Fruit fly (Drosophila melanogaster) whole organism, embryonic: ENCODE measurements around the gene Glut4EF.

Experiments used
- Adf1 ChIP-seq: fragments of 200-800 bp; sonication (Bioruptor generic); IDR thresholded peaks from 2 replicates; pipeline ENCODE4 v1.3.6; 2022; ENCODE audit warnings: missing biosample characterization, missing genetic modification characterization
- Antp ChIP-seq: fragments of 200-800 bp; sonication (Bioruptor generic); optimal IDR thresholded peaks from 3 replicates; lab custom pipeline; 2016; ENCODE audit warnings: missing biosample characterization, missing genetic modification characterization
- CG10147 ChIP-seq: fragments of 200-800 bp; sonication (Bioruptor generic); optimal IDR thresholded peaks from 2 replicates; lab custom pipeline; 2019; ENCODE audit warnings: missing biosample characterization, mild to moderate bottlenecking, missing genetic modification characterization, moderate library complexity
- CG10565 ChIP-seq: fragments of 200-800 bp; sonication (Bioruptor generic); optimal IDR thresholded peaks from 3 replicates; lab custom pipeline; 2016; ENCODE audit warnings: missing biosample characterization, mild to moderate bottlenecking, missing genetic modification characterization
- CG11093 ChIP-seq: fragments of 200-800 bp; sonication (Bioruptor generic); IDR thresholded peaks from 3 replicates; pipeline ENCODE4 v1.3.6; 2022; ENCODE audit warnings: missing biosample characterization, missing genetic modification characterization
- CG11504 ChIP-seq: fragments of 200-800 bp; sonication (Bioruptor generic); optimal IDR thresholded peaks from 3 replicates; lab custom pipeline; 2019; ENCODE audit warnings: missing biosample characterization, mild to moderate bottlenecking, missing genetic modification characterization, moderate library complexity
- CG13123 ChIP-seq: fragments of 200-800 bp; sonication (Bioruptor generic); optimal IDR thresholded peaks from 2 replicates; lab custom pipeline; 2016; ENCODE audit warnings: missing biosample characterization, missing genetic modification characterization
- CG13624 ChIP-seq: fragments of 200-800 bp; sonication (Bioruptor generic); optimal IDR thresholded peaks from 2 replicates; lab custom pipeline; 2016; ENCODE audit warnings: missing biosample characterization, missing genetic modification characterization
- CG15696 ChIP-seq: fragments of 200-800 bp; sonication (Bioruptor generic); optimal IDR thresholded peaks from 2 replicates; lab custom pipeline; 2019; ENCODE audit warnings: missing biosample characterization, mild to moderate bottlenecking, missing genetic modification characterization, moderate library complexity
- CG16815 ChIP-seq: fragments of 200-800 bp; sonication (Bioruptor generic); optimal IDR thresholded peaks from 3 replicates; lab custom pipeline; 2017; ENCODE audit warnings: missing biosample characterization, mild to moderate bottlenecking, missing genetic modification characterization
- CG18764 ChIP-seq: fragments of 200-800 bp; sonication (Bioruptor generic); optimal IDR thresholded peaks from 3 replicates; lab custom pipeline; 2016; ENCODE audit warnings: missing biosample characterization, missing genetic modification characterization
- CG32767 ChIP-seq: fragments of 200-800 bp; sonication (Bioruptor generic); IDR thresholded peaks from 2 replicates; pipeline ENCODE4 v1.3.6; 2022; ENCODE audit warnings: missing biosample characterization, missing genetic modification characterization
- CG32772 ChIP-seq: fragments of 200-800 bp; sonication (Bioruptor generic); IDR thresholded peaks from 2 replicates; pipeline ENCODE4 v1.3.6; 2022; ENCODE audit warnings: missing biosample characterization, missing genetic modification characterization
- CG33557 ChIP-seq: fragments of 200-800 bp; sonication (Bioruptor generic); optimal IDR thresholded peaks from 2 replicates; lab custom pipeline; 2019; ENCODE audit warnings: missing biosample characterization, mild to moderate bottlenecking, missing genetic modification characterization, moderate library complexity
- CG34422 ChIP-seq: fragments of 200-800 bp; sonication (Bioruptor generic); IDR thresholded peaks from 3 replicates; pipeline ENCODE4 v1.3.6; 2022; ENCODE audit warnings: missing biosample characterization, missing genetic modification characterization
- CG3995 ChIP-seq: fragments of 200-800 bp; sonication (Bioruptor generic); optimal IDR thresholded peaks from 3 replicates; lab custom pipeline; 2016; ENCODE audit warnings: missing biosample characterization, missing genetic modification characterization
- CG4617 ChIP-seq: fragments of 200-800 bp; sonication (Bioruptor generic); optimal IDR thresholded peaks from 3 replicates; lab custom pipeline; 2016; ENCODE audit warnings: missing biosample characterization, missing genetic modification characterization, borderline replicate concordance
- CG4854 ChIP-seq: fragments of 200-800 bp; sonication (Bioruptor generic); optimal IDR thresholded peaks from 2 replicates; lab custom pipeline; 2016; ENCODE audit warnings: missing biosample characterization, missing genetic modification characterization, inconsistent platforms
- CG5245 ChIP-seq: fragments of 200-800 bp; sonication (Bioruptor generic); optimal IDR thresholded peaks from 3 replicates; lab custom pipeline; 2016; ENCODE audit warnings: missing biosample characterization, missing genetic modification characterization
- CG6791 ChIP-seq: fragments of 200-800 bp; sonication (Bioruptor generic); IDR thresholded peaks from 3 replicates; pipeline ENCODE4 v1.3.6; 2022; ENCODE audit warnings: missing biosample characterization, missing genetic modification characterization; ENCODE audit not compliant: partially characterized antibody
- CG7271 ChIP-seq: fragments of 200-800 bp; sonication (Bioruptor generic); optimal IDR thresholded peaks from 2 replicates; lab custom pipeline; 2018; ENCODE audit warnings: missing biosample characterization, mild to moderate bottlenecking, missing genetic modification characterization, moderate library complexity
- CG7963 ChIP-seq: fragments of 200-800 bp; sonication (Bioruptor generic); IDR thresholded peaks from 3 replicates; pipeline ENCODE4 v1.3.6; 2022; ENCODE audit warnings: missing biosample characterization, missing genetic modification characterization; ENCODE audit not compliant: partially characterized antibody
- CG9797 ChIP-seq: fragments of 200-800 bp; sonication (Bioruptor generic); optimal IDR thresholded peaks from 3 replicates; lab custom pipeline; 2018; ENCODE audit warnings: missing biosample characterization, mild to moderate bottlenecking, missing genetic modification characterization
- CkIIα-i1 ChIP-seq: fragments of 200-800 bp; sonication (Bioruptor generic); IDR thresholded peaks from 2 replicates; pipeline ENCODE4 v1.3.6; 2022; ENCODE audit warnings: missing biosample characterization, missing genetic modification characterization
- Deaf1 ChIP-seq: fragments of 200-800 bp; optimal IDR thresholded peaks from 3 replicates; lab custom pipeline; 2019; ENCODE audit warnings: missing biosample characterization, mild to moderate bottlenecking, missing genetic modification characterization, moderate library complexity
- Dll ChIP-seq: fragments of 200-800 bp; sonication (Bioruptor generic); IDR thresholded peaks from 4 replicates; pipeline ENCODE4 v1.3.6; 2022; ENCODE audit warnings: missing biosample characterization, missing genetic modification characterization; ENCODE audit not compliant: partially characterized antibody
- E2f1 ChIP-seq: fragments of 200-800 bp; sonication (Bioruptor generic); IDR thresholded peaks from 2 replicates; pipeline ENCODE4 v1.3.6; 2022; ENCODE audit warnings: missing biosample characterization, missing genetic modification characterization
- ERR ChIP-seq: fragments of 200-800 bp; sonication (Bioruptor generic); optimal IDR thresholded peaks from 2 replicates; lab custom pipeline; 2016; ENCODE audit warnings: missing biosample characterization, missing genetic modification characterization
- Elba2 ChIP-seq: fragments of 200-800 bp; sonication (Bioruptor generic); optimal IDR thresholded peaks from 3 replicates; lab custom pipeline; 2016; ENCODE audit warnings: missing biosample characterization, missing genetic modification characterization
- Ets65A ChIP-seq: fragments of 200-800 bp; sonication (Bioruptor generic); peaks from one replicate; lab custom pipeline; 2016; ENCODE audit warnings: missing biosample characterization, missing genetic modification characterization
- H2.0 ChIP-seq: fragments of 200-800 bp; sonication (Bioruptor generic); IDR thresholded peaks from 2 replicates; pipeline ENCODE4 v1.3.6; 2022; ENCODE audit warnings: missing biosample characterization, missing genetic modification characterization
- HHEX ChIP-seq: fragments of 200-800 bp; sonication (Bioruptor generic); optimal IDR thresholded peaks from 3 replicates; lab custom pipeline; 2017; ENCODE audit warnings: missing biosample characterization, mild to moderate bottlenecking, missing genetic modification characterization, missing genetic modification reagents
- Hand ChIP-seq: fragments of 200-800 bp; sonication (Bioruptor generic); optimal IDR thresholded peaks from 2 replicates; lab custom pipeline; 2017; ENCODE audit warnings: mild to moderate bottlenecking, missing biosample characterization, missing genetic modification reagents, missing genetic modification characterization
- Hmr ChIP-seq: fragments of 200-800 bp; sonication (Bioruptor generic); optimal IDR thresholded peaks from 3 replicates; lab custom pipeline; 2017; ENCODE audit warnings: mild to moderate bottlenecking, missing biosample characterization, missing genetic modification reagents, missing genetic modification characterization
- MESR4 ChIP-seq: fragments of 200-800 bp; sonication (Bioruptor generic); optimal IDR thresholded peaks from 2 replicates; lab custom pipeline; 2018; ENCODE audit warnings: missing biosample characterization, mild to moderate bottlenecking, missing genetic modification characterization, moderate library complexity
- Neu2 ChIP-seq: fragments of 200-800 bp; sonication (Bioruptor generic); optimal IDR thresholded peaks from 3 replicates; lab custom pipeline; 2016; ENCODE audit warnings: missing biosample characterization, missing genetic modification characterization, borderline replicate concordance
- Nf-YB ChIP-seq: fragments of 200-800 bp; sonication (Bioruptor generic); optimal IDR thresholded peaks from 3 replicates; lab custom pipeline; 2019; ENCODE audit warnings: missing biosample characterization, mild to moderate bottlenecking, missing genetic modification characterization, moderate library complexity
- Pdp1 ChIP-seq, 2 experiments: fragments of 200-800 bp; sonication (Bioruptor generic); optimal IDR thresholded peaks; 3 replicates each; lab custom pipeline; 2016; ENCODE audit warnings: missing biosample characterization in 2 of 2, missing genetic modification characterization in 2 of 2, mild to moderate bottlenecking in 1 of 2, moderate library complexity in 1 of 2
- Trl ChIP-seq, 3 experiments: fragments of >200 bp in 2 of 3; fragments of 200-800 bp in 1 of 3; sonication (Bioruptor generic) in 1 of 3; optimal IDR thresholded peaks; 2 replicates in 1 of 3; 3 replicates in 2 of 3; lab custom pipeline; 2016 to 2017; ENCODE audit warnings: missing biosample characterization in 1 of 3, missing genetic modification characterization in 1 of 3
- Xbp1 ChIP-seq: fragments of 200-800 bp; sonication (Bioruptor generic); optimal IDR thresholded peaks from 3 replicates; lab custom pipeline; 2016; ENCODE audit warnings: missing biosample characterization, mild to moderate bottlenecking, missing genetic modification characterization
- amos ChIP-seq: fragments of 200-800 bp; sonication (Bioruptor generic); IDR thresholded peaks from 2 replicates; pipeline ENCODE4 v1.3.6; 2022; ENCODE audit warnings: missing biosample characterization, missing genetic modification characterization; ENCODE audit not compliant: partially characterized antibody
- ash1 ChIP-seq: fragments of 200-800 bp; sonication (Bioruptor generic); optimal IDR thresholded peaks from 2 replicates; lab custom pipeline; 2018; ENCODE audit warnings: missing biosample characterization, mild to moderate bottlenecking, missing genetic modification characterization
- cad ChIP-seq: fragments of >200 bp; optimal IDR thresholded peaks from 2 replicates; lab custom pipeline; 2017; ENCODE audit warnings: missing biosample characterization, missing genetic modification characterization
- gt ChIP-seq: fragments of 200-800 bp; sonication (Bioruptor generic); IDR thresholded peaks from 2 replicates; pipeline ENCODE4 v1.3.6; 2022; ENCODE audit warnings: missing biosample characterization, missing genetic modification characterization
- kay ChIP-seq: fragments of 200-800 bp; sonication (Bioruptor generic); optimal IDR thresholded peaks from 2 replicates; lab custom pipeline; 2016; ENCODE audit warnings: missing biosample characterization, missing genetic modification characterization
- kni ChIP-seq: fragments of 200-800 bp; sonication (Bioruptor generic); optimal IDR thresholded peaks from 3 replicates; lab custom pipeline; 2017; ENCODE audit warnings: mild to moderate bottlenecking, missing biosample characterization, missing genetic modification reagents, missing genetic modification characterization
- stc ChIP-seq: fragments of 200-800 bp; sonication (Bioruptor generic); IDR thresholded peaks from 2 replicates; pipeline ENCODE4 v1.3.6; 2022; ENCODE audit warnings: missing biosample characterization, missing genetic modification characterization
- tio ChIP-seq: fragments of 200-800 bp; sonication (Bioruptor generic); optimal IDR thresholded peaks from 2 replicates; lab custom pipeline; 2017; ENCODE audit warnings: missing biosample characterization, missing genetic modification characterization, inconsistent platforms
- unpg ChIP-seq: fragments of 200-800 bp; sonication (Bioruptor generic); optimal IDR thresholded peaks from 3 replicates; lab custom pipeline; 2018; ENCODE audit warnings: missing biosample characterization, mild to moderate bottlenecking, missing genetic modification characterization, moderate library complexity

Glut4EF gene

dm6 chr3R:9874118-9874808 is at the start of gene Glut4EF, which contains the start of gene CG46467:
Gene Glut4EF, plus strand, starts transcription at chr3R:9874681.
Gene CG46467, plus strand, starts transcription at chr3R:9874681.
- TF ChIP-seq CG16815 (GFP tag; lab: Kevin White, UChicago) (no peak), CG5245 (GFP tag; lab: Kevin White, UChicago) (no peak), CG33557 (GFP tag; lab: Kevin White, UChicago) (no peak), ash1 (GFP tag; lab: Kevin White, UChicago) (no peak), HHEX (GFP tag; lab: Kevin White, UChicago) (peak; percentile 29), Xbp1 (GFP tag; lab: Kevin White, UChicago) (no peak), Trl (optimal IDR thresholded peaks at IDR 0.05; lab: Kevin White, UChicago) (peak; percentile 94 to 96), Trl (GFP tag; optimal IDR thresholded peaks at IDR 0.05; lab: Kevin White, UChicago) (peak; percentile 45), stc (GFP tag; lab: Robert Waterston, UW) (no peak), Antp (GFP tag; lab: Kevin White, UChicago) (no peak), Nf-YB (GFP tag; lab: Kevin White, UChicago) (peak; percentile 35), CG7963 (no peak), CG15696 (tag; lab: Kevin White, UChicago) (no peak), Hmr (GFP tag; lab: Kevin White, UChicago) (peak; percentile 33), ERR (GFP tag; lab: Kevin White, UChicago) (peak; percentile 20), CG11093 (GFP tag; lab: Robert Waterston, UW) (no peak), CG34422 (GFP tag; lab: Robert Waterston, UW) (peak; percentile 82; the same call in 2 of the 3 replicates), CG10147 (no peak), E2f1 (GFP tag; lab: Robert Waterston, UW) (no peak), CkIIα-i1 (GFP tag; lab: Robert Waterston, UW) (no peak), unpg (GFP tag; lab: Kevin White, UChicago) (peak; percentile 9), CG13123 (GFP tag; lab: Kevin White, UChicago) (no peak), CG11504 (peak; percentile 87), CG32767 (GFP tag; lab: Robert Waterston, UW) (no peak), Dll (GFP tag; lab: Robert Waterston, UW) (no peak), Pdp1 (GFP tag; optimal IDR thresholded peaks at IDR 0.05; lab: Kevin White, UChicago) (peak in 1 of 2 experiments; percentile 30), Adf1 (GFP tag; lab: Robert Waterston, UW) (peak; percentile 16; the same call in 1 of the 2 replicates), Deaf1 (tag; lab: Kevin White, UChicago) (peak; percentile 80), Neu2 (GFP tag; lab: Kevin White, UChicago) (no peak), tio (GFP tag; lab: Kevin White, UChicago) (no peak), kni (GFP tag; lab: Kevin White, UChicago) (peak; percentile 82), MESR4 (GFP tag; lab: Kevin White, UChicago) (no peak), CG6791 (GFP tag; lab: Robert Waterston, UW) (0 out of 3 replicates have a peak, but pooled peaks have one; percentile 29), kay (no peak), amos (GFP tag; lab: Robert Waterston, UW) (peak; percentile 44; the same call in 1 of the 2 replicates), Hand (GFP tag; lab: Kevin White, UChicago) (no peak), CG13624 (GFP tag; lab: Kevin White, UChicago) (peak; percentile 83), Elba2 (GFP tag; lab: Kevin White, UChicago) (peak; percentile 31), CG10565 (GFP tag; lab: Kevin White, UChicago) (no peak), CG9797 (GFP tag; lab: Kevin White, UChicago) (no peak), CG4617 (GFP tag; lab: Kevin White, UChicago) (no peak), CG7271 (tag; lab: Kevin White, UChicago) (no peak), CG3995 (no peak), Ets65A (GFP tag; lab: Kevin White, UChicago) (no peak), H2.0 (GFP tag; lab: Robert Waterston, UW) (no peak), CG18764 (GFP tag; lab: Kevin White, UChicago) (no peak), CG4854 (GFP tag; lab: Kevin White, UChicago) (no peak), cad (GFP tag; lab: Kevin White, UChicago) (no peak), gt (GFP tag; lab: Robert Waterston, UW) (no peak), CG32772 (GFP tag; lab: Robert Waterston, UW) (no peak)
